Worm (Caenorhabditis elegans) whole organism, L4 larva: ENCODE measurements around the gene R10E4.11.

Experiments used
- F37D6.2 ChIP-seq: sonication (generic microtip); optimal IDR thresholded peaks from 2 replicates; lab custom pipeline; 2016; ENCODE audit warnings: mild to moderate bottlenecking, missing genetic modification characterization, missing compliant biosample characterization
- Y48G9A.11 ChIP-seq: fragments of 200-800 bp; sonication (Bioruptor generic); IDR thresholded peaks from 2 replicates; pipeline ENCODE4 v1.3.6; 2022; ENCODE audit warnings: missing genetic modification reagents, missing genetic modification characterization, missing compliant biosample characterization
- Y5F2A.4 ChIP-seq: fragments of 200-800 bp; sonication (Bioruptor generic); optimal IDR thresholded peaks from 2 replicates; lab custom pipeline; 2018; ENCODE audit warnings: mild to moderate bottlenecking, missing genetic modification characterization, missing compliant biosample characterization
- aha-1 ChIP-seq: fragments of 150-350 bp; peaks from one replicate; lab custom pipeline; 2014; ENCODE audit warnings: missing biosample characterization, missing genetic modification characterization
- aly-2 ChIP-seq: sonication (generic microtip); optimal IDR thresholded peaks from 2 replicates; lab custom pipeline; 2018; ENCODE audit warnings: missing biosample characterization, missing genetic modification characterization
- ama-1 ChIP-seq: fragments of 150-350 bp; optimal IDR thresholded peaks from 2 replicates; lab custom pipeline; 2014; ENCODE audit warnings: inconsistent platforms, mixed read lengths
- arid-1 ChIP-seq: fragments of 200-800 bp; sonication (Bioruptor generic); conservative IDR thresholded peaks from 2 replicates; pipeline ENCODE4 v1.3.6; 2022; ENCODE audit warnings: missing genetic modification reagents, missing genetic modification characterization, missing compliant biosample characterization
- ceh-20 ChIP-seq: fragments of 200-800 bp; sonication (Bioruptor generic); IDR thresholded peaks from 2 replicates; pipeline ENCODE4 v1.3.6; 2022; ENCODE audit warnings: missing genetic modification reagents, missing genetic modification characterization, missing compliant biosample characterization
- cey-2 ChIP-seq: sonication (generic microtip); optimal IDR thresholded peaks from 3 replicates; lab custom pipeline; 2017; ENCODE audit warnings: missing genetic modification characterization, mild to moderate bottlenecking, missing compliant biosample characterization, antibody characterized with exemption, borderline replicate concordance; ENCODE audit not compliant: insufficient read depth
- daf-8 ChIP-seq: fragments of 200-800 bp; sonication (Bioruptor generic); IDR thresholded peaks from 2 replicates; pipeline ENCODE4 v1.3.6; 2022; ENCODE audit warnings: missing genetic modification characterization, missing compliant biosample characterization
- duxl-1 ChIP-seq: sonication (generic microtip); optimal IDR thresholded peaks from 2 replicates; lab custom pipeline; 2016; ENCODE audit warnings: mild to moderate bottlenecking, missing genetic modification characterization, moderate library complexity, missing compliant biosample characterization; ENCODE audit not compliant: poor library complexity
- fos-1 ChIP-seq: fragments of 150-350 bp; optimal IDR thresholded peaks from 2 replicates; lab custom pipeline; 2014; ENCODE audit warnings: missing biosample characterization, missing genetic modification characterization
- lin-38 ChIP-seq: fragments of 200-800 bp; sonication (Bioruptor generic); IDR thresholded peaks from 2 replicates; pipeline ENCODE4 v1.3.6; 2022; ENCODE audit warnings: missing genetic modification reagents, missing genetic modification characterization, missing compliant biosample characterization
- lsy-2 ChIP-seq, 2 experiments: fragments of 150-350 bp in 1 of 2; sonication (generic microtip) in 1 of 2; optimal IDR thresholded peaks; 2 replicates each; lab custom pipeline; 2014 to 2017; ENCODE audit warnings: missing biosample characterization in 2 of 2, missing genetic modification characterization in 2 of 2
- madf-5 ChIP-seq, 2 experiments: fragments of 200-800 bp; sonication (Bioruptor generic); IDR thresholded peaks; 2 replicates each; pipeline ENCODE4 v1.3.6; 2022; ENCODE audit warnings: missing compliant biosample characterization in 2 of 2, missing genetic modification characterization in 2 of 2
- mdl-1 ChIP-seq, 2 experiments: fragments of 150-350 bp in 1 of 2; sonication (generic microtip) in 1 of 2; optimal IDR thresholded peaks; 2 replicates each; lab custom pipeline; 2014 to 2017; ENCODE audit warnings: missing biosample characterization in 2 of 2, missing genetic modification characterization in 2 of 2
- mdt-29 ChIP-seq: fragments of 200-800 bp; sonication (Bioruptor generic); IDR thresholded peaks from 2 replicates; pipeline ENCODE4 v1.3.6; 2022; ENCODE audit warnings: missing genetic modification reagents, missing genetic modification characterization, missing compliant biosample characterization
- mes-2 ChIP-seq: sonication (generic microtip); optimal IDR thresholded peaks from 2 replicates; lab custom pipeline; 2016; ENCODE audit warnings: missing genotype, mild to moderate bottlenecking, missing genetic modification characterization, missing compliant biosample characterization; ENCODE audit not compliant: poor library complexity, severe bottlenecking
- mxl-2 ChIP-seq: fragments of 200-800 bp; sonication (Bioruptor generic); conservative IDR thresholded peaks from 2 replicates; pipeline ENCODE4 v1.3.6; 2022; ENCODE audit warnings: missing genetic modification reagents, missing genetic modification characterization, missing compliant biosample characterization
- nhr-111 ChIP-seq: fragments of 200-800 bp; sonication (Bioruptor generic); optimal IDR thresholded peaks from 2 replicates; lab custom pipeline; 2018; ENCODE audit warnings: mild to moderate bottlenecking, missing genetic modification characterization, missing compliant biosample characterization
- nhr-237 ChIP-seq: sonication (generic microtip); optimal IDR thresholded peaks from 2 replicates; lab custom pipeline; 2017; ENCODE audit warnings: missing biosample characterization, missing genetic modification characterization
- nhr-48 ChIP-seq: sonication (generic microtip); optimal IDR thresholded peaks from 2 replicates; lab custom pipeline; 2016; ENCODE audit warnings: mild to moderate bottlenecking, missing genetic modification characterization, missing compliant biosample characterization
- nhr-77 ChIP-seq: fragments of 150-350 bp; optimal IDR thresholded peaks from 2 replicates; lab custom pipeline; 2014; ENCODE audit warnings: missing biosample characterization, missing genetic modification characterization
- php-3 ChIP-seq: fragments of 200-800 bp; sonication (Bioruptor generic); IDR thresholded peaks from 2 replicates; pipeline ENCODE4 v1.3.6; 2022; ENCODE audit warnings: missing genetic modification reagents, missing genetic modification characterization, missing compliant biosample characterization
- rbr-2 ChIP-seq: sonication (generic microtip); optimal IDR thresholded peaks from 2 replicates; lab custom pipeline; 2016; ENCODE audit warnings: missing genotype, missing genetic modification characterization, missing compliant biosample characterization
- saeg-2 ChIP-seq: fragments of 200-800 bp; sonication (Bioruptor generic); IDR thresholded peaks from 2 replicates; pipeline ENCODE4 v1.3.6; 2022; ENCODE audit warnings: missing genetic modification reagents, missing genetic modification characterization, missing compliant biosample characterization
- set-16 ChIP-seq: fragments of 200-800 bp; sonication (Bioruptor generic); IDR thresholded peaks from 2 replicates; pipeline ENCODE4 v1.3.6; 2022; ENCODE audit warnings: missing genetic modification reagents, missing genetic modification characterization, missing compliant biosample characterization
- tag-97 ChIP-seq: fragments of 200-800 bp; sonication (Bioruptor generic); IDR thresholded peaks from 2 replicates; pipeline ENCODE4 v1.3.6; 2022; ENCODE audit warnings: missing genetic modification characterization, missing compliant biosample characterization
- tra-1 ChIP-seq: fragments of 200-800 bp; sonication (Bioruptor generic); IDR thresholded peaks from 2 replicates; pipeline ENCODE4 v1.3.6; 2022; ENCODE audit warnings: missing genetic modification reagents, missing genetic modification characterization, missing compliant biosample characterization
- unc-62 ChIP-seq, 3 experiments: fragments of 150-350 bp in 1 of 3; sonication (generic microtip); optimal IDR thresholded peaks in 2 of 3; peaks in 1 of 3; 1 replicate in 1 of 3; 2 replicates in 2 of 3; lab custom pipeline; 2014 to 2017; ENCODE audit warnings: missing biosample characterization in 3 of 3, missing genetic modification characterization in 3 of 3, missing genetic modification reagents in 3 of 3, missing genotype in 1 of 3
- vab-7 ChIP-seq: fragments of 200-800 bp; sonication (Bioruptor generic); IDR thresholded peaks from 2 replicates; pipeline ENCODE4 v1.3.6; 2022; ENCODE audit warnings: missing genetic modification reagents, missing genetic modification characterization, missing compliant biosample characterization
- zip-2 ChIP-seq: fragments of 150-350 bp; optimal IDR thresholded peaks from 2 replicates; lab custom pipeline; 2014; ENCODE audit warnings: missing biosample characterization, missing genetic modification characterization
- ztf-11 ChIP-seq: fragments of 150-350 bp; optimal IDR thresholded peaks from 2 replicates; lab custom pipeline; 2014; ENCODE audit warnings: missing biosample characterization, missing genetic modification characterization
- ztf-7 ChIP-seq: fragments of 150-350 bp; optimal IDR thresholded peaks from 2 replicates; lab custom pipeline; 2014; ENCODE audit warnings: missing biosample characterization, missing genetic modification characterization

Gene R10E4.11

ce11 chrIII:4323120-4323519, 22.3 kb upstream of the R10E4.11 start (continued):
- 0 out of 2 replicates have a peak, but pooled peaks have one; percentile 16 for TF ChIP-seq lin-38 (GFP tag; lab: Robert Waterston, UW)
- no peak for TF ChIP-seq tag-97 (GFP tag; lab: Robert Waterston, UW)

DNA sequence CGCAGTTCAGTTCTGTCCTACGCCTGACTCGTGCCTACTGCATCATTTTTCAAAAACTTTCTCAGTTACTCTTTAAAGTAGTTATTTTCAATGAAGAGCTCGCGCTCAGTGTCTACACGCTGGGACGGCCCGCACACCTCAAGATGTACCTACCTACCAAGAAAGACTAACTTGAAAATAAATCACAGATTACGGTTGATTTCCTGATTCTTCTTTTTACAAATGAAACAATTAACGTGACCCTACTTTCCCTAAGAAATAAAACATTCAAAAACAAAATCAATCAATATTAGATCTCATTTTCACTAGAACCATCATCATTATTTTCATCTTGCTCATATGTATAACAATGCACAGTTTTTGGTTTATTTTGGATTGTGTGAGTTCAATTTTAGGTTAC, 20.6 kb upstream of the R10E4.11 start, which contains the start of gene H38K22.7:
TSS of gene H38K22.7 (plus strand) at position 301 of the 400 bp plus-strand sequence.
- TF ChIP-seq mdt-29 (GFP tag; lab: Robert Waterston, UW): no peak
- TF ChIP-seq mes-2: no peak
- TF ChIP-seq ama-1: no peak
- TF ChIP-seq nhr-111 (GFP tag; lab: Kevin White, UChicago): no peak
- TF ChIP-seq mxl-2 (GFP tag; lab: Robert Waterston, UW): no peak
- no peak for TF ChIP-seq ztf-11 (tag; lab: Kevin White, UChicago)
- TF ChIP-seq ztf-7 (tag; lab: Kevin White, UChicago): no peak
- TF ChIP-seq aha-1 (tag; lab: Kevin White, UChicago): no peak
- TF ChIP-seq fos-1 (tag; lab: Kevin White, UChicago): no peak
- TF ChIP-seq zip-2 (tag; lab: Kevin White, UChicago): no peak
- TF ChIP-seq unc-62 (GFP tag; optimal IDR thresholded peaks at IDR 0.05 in 1 of 2; lab: Kevin White, UChicago): no peak
- TF ChIP-seq unc-62 (tag; optimal IDR thresholded peaks at IDR 0.05; lab: Kevin White, UChicago): no peak
- TF ChIP-seq lsy-2 (tag; optimal IDR thresholded peaks at IDR 0.05; lab: Kevin White, UChicago): no peak
- no peak for TF ChIP-seq saeg-2 (GFP tag; lab: Robert Waterston, UW)
- no peak for TF ChIP-seq madf-5 (GFP tag; IDR thresholded peaks at IDR 0.05; lab: Robert Waterston, UW)
- TF ChIP-seq tra-1 (GFP tag; lab: Robert Waterston, UW): no peak
- no peak for TF ChIP-seq nhr-48 (tag; lab: Kevin White, UChicago)
- TF ChIP-seq arid-1 (GFP tag; lab: Robert Waterston, UW): no peak
- TF ChIP-seq duxl-1 (tag; lab: Kevin White, UChicago): no peak
- no peak for TF ChIP-seq nhr-237 (tag; lab: Kevin White, UChicago)
- TF ChIP-seq Y5F2A.4 (GFP tag; lab: Kevin White, UChicago): no peak

DNA sequence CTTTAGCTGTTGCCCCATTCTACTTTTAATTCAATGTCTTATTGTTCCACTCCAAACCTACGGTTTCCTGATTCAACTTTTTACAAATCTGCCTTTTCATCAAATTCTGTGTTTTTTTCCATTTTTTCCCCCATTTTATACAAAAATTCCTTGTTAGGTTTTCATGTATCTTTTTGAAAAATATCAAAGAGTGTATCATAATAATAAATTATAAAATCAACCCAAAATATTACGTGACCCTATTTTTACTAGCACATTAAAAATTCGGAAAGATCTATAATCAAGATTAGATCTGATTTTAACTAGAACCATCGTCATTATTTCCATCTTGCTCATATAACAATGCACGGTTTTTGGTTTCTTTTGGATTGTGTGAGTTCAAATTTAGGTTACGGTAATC, 19.3 kb upstream of the R10E4.11 start, which contains the start of gene H38K22.6:
TSS of gene H38K22.6 (plus strand) at position 301 of the 400 bp plus-strand sequence.
- TF ChIP-seq F37D6.2 (tag; lab: Kevin White, UChicago): no peak
- no peak for TF ChIP-seq duxl-1 (tag; lab: Kevin White, UChicago)
- no peak for TF ChIP-seq rbr-2 (tag; lab: Kevin White, UChicago)
- TF ChIP-seq php-3 (GFP tag; lab: Robert Waterston, UW): no peak
- no peak for TF ChIP-seq daf-8 (GFP tag; lab: Robert Waterston, UW)
- no peak for TF ChIP-seq cey-2 (tag; lab: Kevin White, UChicago)
- TF ChIP-seq vab-7 (GFP tag; lab: Robert Waterston, UW): no peak
- TF ChIP-seq Y48G9A.11: no peak
- no peak for TF ChIP-seq tag-97 (GFP tag; lab: Robert Waterston, UW)
- TF ChIP-seq zip-2 (tag; lab: Kevin White, UChicago): no peak
- TF ChIP-seq nhr-77 (tag; lab: Kevin White, UChicago): no peak
- no peak for TF ChIP-seq mdt-29 (GFP tag; lab: Robert Waterston, UW)
- no peak for TF ChIP-seq set-16
- no peak for TF ChIP-seq mdl-1 (tag; optimal IDR thresholded peaks at IDR 0.05; lab: Kevin White, UChicago)
- no peak for TF ChIP-seq aly-2 (tag; lab: Kevin White, UChicago)
- TF ChIP-seq ceh-20 (GFP tag; lab: Robert Waterston, UW): no peak
